Worm (Caenorhabditis elegans): Measurements from ENCODE around the gene F31E8.4.

The F31E8.4 gene

DNA sequence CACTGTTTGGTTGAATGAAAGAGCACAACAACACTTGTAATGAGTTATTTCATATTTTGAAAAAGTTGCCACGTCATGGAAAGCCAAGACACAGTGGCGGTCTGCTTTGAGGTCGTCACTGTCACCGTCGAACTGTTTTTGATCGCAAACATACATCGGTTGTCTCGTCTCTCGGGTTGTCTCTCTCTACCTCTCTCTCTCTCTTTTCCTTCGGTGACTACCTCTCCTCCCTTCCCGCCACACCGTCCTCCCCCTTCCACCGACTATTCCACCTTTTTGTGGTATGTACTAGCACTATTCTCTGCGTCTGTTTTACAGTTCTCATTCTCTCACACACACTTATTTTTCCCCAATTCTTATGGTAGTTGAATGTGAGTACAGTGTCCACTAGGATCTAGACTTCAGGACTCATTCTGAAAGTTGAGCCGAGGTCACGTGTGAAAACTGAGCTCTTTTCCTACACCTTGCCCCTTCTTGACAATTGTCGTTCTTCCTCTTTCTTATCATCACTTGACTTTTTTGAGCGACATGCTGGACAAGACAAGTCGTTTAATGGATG is 33.9 kb upstream of the F31E8.4 start (continued):
- TF ChIP-seq unc-130 (GFP tag; optimal IDR thresholded peaks at IDR 0.05) (no peak), lin-13 (GFP tag; optimal IDR thresholded peaks at IDR 0.05) (no peak), lin-15B (tag; optimal IDR thresholded peaks at IDR 0.05) (no peak)

DNA sequence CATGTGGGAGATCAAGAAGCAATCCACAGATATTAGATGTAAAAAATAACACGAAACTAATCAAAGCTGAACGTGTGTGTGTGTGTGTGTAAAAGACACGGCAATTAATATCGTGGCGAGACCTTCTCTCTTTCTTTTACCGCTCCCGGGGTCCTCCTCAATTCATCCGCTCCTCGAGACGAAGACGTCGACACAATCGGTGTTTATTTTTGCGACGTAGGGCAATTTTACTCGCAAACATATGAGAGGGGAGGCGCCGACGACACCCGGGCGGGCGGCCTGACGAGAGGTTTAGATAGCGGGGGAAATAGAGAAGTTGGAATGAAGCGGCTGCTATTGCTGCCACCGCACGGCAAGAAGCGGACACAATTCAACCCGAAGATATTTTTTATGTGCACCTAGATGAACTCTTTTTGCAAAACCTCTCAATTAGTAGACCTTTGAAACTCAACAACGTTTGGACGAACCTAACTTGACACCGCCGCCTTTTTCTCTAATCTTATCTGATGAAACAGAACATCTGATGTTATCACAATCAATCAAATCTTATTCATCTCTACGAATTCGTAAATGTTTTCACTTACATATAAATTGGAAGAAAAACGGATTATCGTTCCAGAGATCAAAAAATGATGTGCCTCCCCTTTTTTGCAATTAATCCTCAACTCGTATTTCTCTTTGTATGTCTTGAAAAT is 32.9 kb upstream of the F31E8.4 start:
- no peak for TF ChIP-seq ceh-32 (tag; optimal IDR thresholded peaks at IDR 0.05; ENCODE audit: poor library complexity)
- TF ChIP-seq hmg-1.1 (GFP tag; IDR thresholded peaks at IDR 0.05): 0 out of 2 replicates have a peak, but pooled peaks have one; percentile 12
- peak; percentile 7 for TF ChIP-seq mxl-3 (GFP tag; optimal IDR thresholded peaks at IDR 0.05)
- peak; percentile 23 for TF ChIP-seq hlh-11 (tag; optimal IDR thresholded peaks at IDR 0.05)
- TF ChIP-seq daf-16 (GFP tag; optimal IDR thresholded peaks at IDR 0.05): peak in 1 of 2 experiments; percentile 17
- TF ChIP-seq daf-16 (tag; optimal IDR thresholded peaks at IDR 0.05): no peak
- TF ChIP-seq set-16 (GFP tag; IDR thresholded peaks at IDR 0.05): peak; percentile 34; the same call in 1 of the 2 replicates
- TF ChIP-seq spr-1 (tag; optimal IDR thresholded peaks at IDR 0.05): no peak
- peak in 1 of 2 experiments; percentile 8 for TF ChIP-seq mdl-1 (tag; optimal IDR thresholded peaks at IDR 0.05)
- no peak for TF ChIP-seq arid-1 (GFP tag; conservative IDR thresholded peaks at IDR 0.05)
- peak; percentile 19 for TF ChIP-seq hlh-30 (tag; optimal IDR thresholded peaks at IDR 0.05; ENCODE audit: insufficient read depth)
- TF ChIP-seq unc-62 (GFP tag; optimal IDR thresholded peaks at IDR 0.05 in 1 of 2): peak in 1 of 2 experiments; percentile 76
- TF ChIP-seq unc-62 (tag; optimal IDR thresholded peaks at IDR 0.05): no peak
- TF ChIP-seq aha-1 (tag): peak; percentile 55

- TF ChIP-seq daf-8 (GFP tag; IDR thresholded peaks at IDR 0.05) (no peak), ces-1 (GFP tag; optimal IDR thresholded peaks at IDR 0.05) (peak; percentile 51)
These were observed 32.3 kb upstream of the F31E8.4 start for ce11 chrII:6832207-6832606.

ce11 chrII:6831531-6832201 is 31.7 kb upstream of the F31E8.4 start:
- TF ChIP-seq nhr-10 (tag; optimal IDR thresholded peaks at IDR 0.05): no peak
- TF ChIP-seq T26A8.4 (GFP tag; IDR thresholded peaks at IDR 0.05): no peak
- TF ChIP-seq hlh-30 (tag; optimal IDR thresholded peaks at IDR 0.05; ENCODE audit: insufficient read depth): no peak
- no peak for TF ChIP-seq nhr-76 (tag; optimal IDR thresholded peaks at IDR 0.05)
- no peak for TF ChIP-seq zip-11 (GFP tag; IDR thresholded peaks at IDR 0.05)
- TF ChIP-seq ceh-20 (GFP tag; IDR thresholded peaks at IDR 0.05): no peak
- TF ChIP-seq unc-62 (GFP tag; optimal IDR thresholded peaks at IDR 0.05 in 1 of 2): peak in 1 of 2 experiments; percentile 16
- TF ChIP-seq unc-62 (tag; optimal IDR thresholded peaks at IDR 0.05): no peak
- no peak for TF ChIP-seq fkh-10 (GFP tag; optimal IDR thresholded peaks at IDR 0.05)
- no peak for TF ChIP-seq lin-15B (tag; optimal IDR thresholded peaks at IDR 0.05)
- TF ChIP-seq nhr-28 (tag; optimal IDR thresholded peaks at IDR 0.05): peak; percentile 19
- TF ChIP-seq saeg-2 (GFP tag; IDR thresholded peaks at IDR 0.05): no peak
- TF ChIP-seq lir-3 (tag; optimal IDR thresholded peaks at IDR 0.05): no peak
- no peak for TF ChIP-seq daf-16 (GFP tag; optimal IDR thresholded peaks at IDR 0.05)
- TF ChIP-seq daf-16 (tag; optimal IDR thresholded peaks at IDR 0.05): peak; percentile 29
- no peak for TF ChIP-seq ztf-11 (tag; optimal IDR thresholded peaks at IDR 0.05)
- no peak for TF ChIP-seq set-16 (GFP tag; IDR thresholded peaks at IDR 0.05)
- no peak for TF ChIP-seq zfp-3 (GFP tag; conservative IDR thresholded peaks at IDR 0.05)
- TF ChIP-seq daf-12 (tag; optimal IDR thresholded peaks at IDR 0.05): no peak
- TF ChIP-seq snpc-1.2 (GFP tag; IDR thresholded peaks at IDR 0.05): no peak
- no peak for TF ChIP-seq T20F7.1 (GFP tag; optimal IDR thresholded peaks at IDR 0.05)
- no peak for TF ChIP-seq gei-8 (GFP tag; optimal IDR thresholded peaks at IDR 0.05)
- no peak for TF ChIP-seq nhr-41 (GFP tag; IDR thresholded peaks at IDR 0.05)
- no peak for TF ChIP-seq aly-2 (tag; optimal IDR thresholded peaks at IDR 0.05)
- no peak for TF ChIP-seq egl-27 (tag; optimal IDR thresholded peaks at IDR 0.05)
- TF ChIP-seq mes-2 (tag; optimal IDR thresholded peaks at IDR 0.05; ENCODE audit: poor library complexity, severe bottlenecking): peak; percentile 9
- TF ChIP-seq lin-13 (GFP tag; optimal IDR thresholded peaks at IDR 0.05): no peak
- TF ChIP-seq pha-4 (GFP tag; IDR thresholded peaks at IDR 0.05): no peak
- TF ChIP-seq pha-4 (tag; optimal IDR thresholded peaks at IDR 0.05): peak; percentile 10
- TF ChIP-seq nhr-25 (tag; optimal IDR thresholded peaks at IDR 0.05; ENCODE audit: borderline replicate concordance, insufficient read depth): no peak
- peak; percentile 93 for TF ChIP-seq aha-1 (tag)
- TF ChIP-seq nhr-102 (tag; optimal IDR thresholded peaks at IDR 0.05): no peak

All from whole organism, L4 larva.